Worm (Caenorhabditis elegans) whole organism, L1 larva: ENCODE results near the gene lec-3.

Experiments
- elt-3 ChIP-seq, 6 experiments: fragments of 150-350 bp in 1 of 6; sonication (generic microtip); optimal IDR thresholded peaks; 2 replicates each; lab custom pipeline; 2017 to 2018; ENCODE audit warnings: missing biosample characterization in 6 of 6, missing genetic modification characterization in 6 of 6, inconsistent platforms in 1 of 6
- ztf-11 ChIP-seq, 2 experiments: sonication (generic microtip); optimal IDR thresholded peaks; 2 replicates each; lab custom pipeline; 2016 to 2017; ENCODE audit warnings: missing genetic modification characterization in 2 of 2, missing biosample characterization in 1 of 2, missing compliant biosample characterization in 1 of 2

DNA sequence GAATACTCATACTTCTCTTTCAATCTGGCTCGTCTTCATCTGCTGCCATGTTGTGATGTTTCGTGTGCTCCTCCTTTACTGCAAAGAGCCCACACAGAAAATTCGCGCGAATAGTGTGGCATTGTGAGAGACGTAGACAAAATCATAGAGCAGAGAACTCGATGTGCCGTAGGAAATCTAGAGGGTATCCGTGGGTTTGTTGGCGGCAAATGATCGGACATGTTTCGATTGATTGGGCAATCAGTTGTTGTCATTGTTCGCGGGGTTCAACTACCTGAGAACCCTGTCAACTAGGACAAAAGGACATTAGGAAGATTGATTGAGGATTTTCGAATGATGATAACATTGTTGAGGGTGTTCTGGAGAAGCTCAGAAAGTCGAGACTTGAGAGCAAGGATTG is 34.1 kb downstream of the lec-3 start:
- TF ChIP-seq elt-3 (tag; optimal IDR thresholded peaks at IDR 0.05; lab: Kevin White, UChicago), result no peak
- no peak for TF ChIP-seq ztf-11 (tag; optimal IDR thresholded peaks at IDR 0.05; lab: Kevin White, UChicago)
